Fruit fly (Drosophila melanogaster) whole organism, embryonic: ENCODE measurements around the gene Sf3b3.
A peak's percentile ranks its signal among the peaks of the same experiment; 100 is the strongest.

ENCODE experiments used
- B-H2 ChIP-seq: fragments of 200-800 bp; sonication (Bioruptor generic); optimal IDR thresholded peaks from 2 replicates; lab custom pipeline; 2018; ENCODE audit warnings: missing biosample characterization, mild to moderate bottlenecking, missing genetic modification characterization
- Blimp-1 ChIP-seq: fragments of 200-800 bp; sonication (Bioruptor generic); optimal IDR thresholded peaks from 3 replicates; lab custom pipeline; 2018; ENCODE audit warnings: missing biosample characterization, missing genetic modification characterization, mild to moderate bottlenecking, moderate library complexity, missing genetic modification reagents
- CG10543 ChIP-seq: fragments of 200-800 bp; sonication (Bioruptor generic); optimal IDR thresholded peaks from 3 replicates; lab custom pipeline; 2017; ENCODE audit warnings: missing biosample characterization, mild to moderate bottlenecking, missing genetic modification characterization, moderate library complexity
- CG12659 ChIP-seq: fragments of 200-800 bp; sonication (Bioruptor generic); optimal IDR thresholded peaks from 3 replicates; lab custom pipeline; 2017; ENCODE audit warnings: mild to moderate bottlenecking, missing biosample characterization, missing genetic modification reagents, missing genetic modification characterization
- CG12744 ChIP-seq: fragments of 200-800 bp; sonication (Bioruptor generic); optimal IDR thresholded peaks from 2 replicates; lab custom pipeline; 2016; ENCODE audit warnings: missing biosample characterization, missing genetic modification characterization
- CG12769 ChIP-seq: fragments of 200-800 bp; sonication (Bioruptor generic); optimal IDR thresholded peaks from 2 replicates; lab custom pipeline; 2019; ENCODE audit warnings: missing biosample characterization, mild to moderate bottlenecking, missing genetic modification characterization, moderate library complexity
- CG13287 ChIP-seq: fragments of 200-800 bp; sonication (Bioruptor generic); IDR thresholded peaks from 2 replicates; pipeline ENCODE4 v1.3.6; 2022; ENCODE audit warnings: missing biosample characterization, missing genetic modification characterization; ENCODE audit not compliant: partially characterized antibody
- CG13296 ChIP-seq: fragments of 200-800 bp; sonication (Bioruptor generic); optimal IDR thresholded peaks from 3 replicates; lab custom pipeline; 2018; ENCODE audit warnings: missing biosample characterization, mild to moderate bottlenecking, missing genetic modification characterization
- CG13894 ChIP-seq: fragments of 200-800 bp; sonication (Bioruptor generic); optimal IDR thresholded peaks from 3 replicates; lab custom pipeline; 2018; ENCODE audit warnings: missing biosample characterization, mild to moderate bottlenecking, missing genetic modification characterization, moderate library complexity
- CG14441 ChIP-seq: fragments of 200-800 bp; sonication (Bioruptor generic); IDR thresholded peaks from 2 replicates; pipeline ENCODE4 v1.3.6; 2022; ENCODE audit warnings: missing biosample characterization, missing genetic modification characterization
- CG15269 ChIP-seq: fragments of 200-800 bp; sonication (Bioruptor generic); optimal IDR thresholded peaks from 2 replicates; lab custom pipeline; 2018; ENCODE audit warnings: missing biosample characterization, mild to moderate bottlenecking, missing genetic modification characterization, moderate library complexity
- CG17385 ChIP-seq: fragments of 200-800 bp; sonication (Bioruptor generic); optimal IDR thresholded peaks from 3 replicates; lab custom pipeline; 2018; ENCODE audit warnings: missing biosample characterization, mild to moderate bottlenecking, missing genetic modification characterization
- CG18599 ChIP-seq: fragments of 200-800 bp; sonication (Bioruptor generic); optimal IDR thresholded peaks from 3 replicates; lab custom pipeline; 2017; ENCODE audit warnings: missing biosample characterization, missing genetic modification characterization, mild to moderate bottlenecking, moderate library complexity, missing genetic modification reagents
- CG31224 ChIP-seq: fragments of 200-800 bp; sonication (Bioruptor generic); IDR thresholded peaks from 2 replicates; pipeline ENCODE4 v1.3.6; 2022; ENCODE audit warnings: missing biosample characterization, missing genetic modification characterization
- CG32532 ChIP-seq: fragments of 200-800 bp; sonication (Bioruptor generic); IDR thresholded peaks from 2 replicates; pipeline ENCODE4 v1.3.6; 2022; ENCODE audit warnings: missing biosample characterization, missing genetic modification characterization
- CG32772 ChIP-seq: fragments of 200-800 bp; sonication (Bioruptor generic); IDR thresholded peaks from 2 replicates; pipeline ENCODE4 v1.3.6; 2022; ENCODE audit warnings: missing biosample characterization, missing genetic modification characterization
- CG6689 ChIP-seq: fragments of 200-800 bp; sonication (Bioruptor generic); IDR thresholded peaks from 2 replicates; pipeline ENCODE4 v1.3.6; 2022; ENCODE audit warnings: missing biosample characterization, missing genetic modification characterization
- CG6813 ChIP-seq: fragments of 200-800 bp; sonication (Bioruptor generic); optimal IDR thresholded peaks from 2 replicates; lab custom pipeline; 2017; ENCODE audit warnings: missing biosample characterization, missing genetic modification characterization, mild to moderate bottlenecking, moderate library complexity, missing genetic modification reagents
- CG7839 ChIP-seq: fragments of 200-800 bp; sonication (Bioruptor generic); optimal IDR thresholded peaks from 3 replicates; lab custom pipeline; 2018; ENCODE audit warnings: missing biosample characterization, mild to moderate bottlenecking, missing genetic modification characterization, moderate library complexity
- CG9932 ChIP-seq: fragments of 200-800 bp; sonication (Bioruptor generic); IDR thresholded peaks from 2 replicates; pipeline ENCODE4 v1.3.6; 2022; ENCODE audit warnings: missing biosample characterization, missing genetic modification characterization
- Eip74EF ChIP-seq, 2 experiments: fragments of 200-800 bp in 1 of 2; fragments of >200 bp in 1 of 2; sonication (Bioruptor generic) in 1 of 2; optimal IDR thresholded peaks; 2 replicates each; lab custom pipeline; 2017 to 2019; ENCODE audit warnings: missing biosample characterization in 2 of 2, missing genetic modification characterization in 2 of 2, mild to moderate bottlenecking in 1 of 2, moderate library complexity in 1 of 2
- Elba2 ChIP-seq: fragments of 200-800 bp; sonication (Bioruptor generic); optimal IDR thresholded peaks from 3 replicates; lab custom pipeline; 2016; ENCODE audit warnings: missing biosample characterization, missing genetic modification characterization
- Ets65A ChIP-seq: fragments of 200-800 bp; sonication (Bioruptor generic); peaks from one replicate; lab custom pipeline; 2016; ENCODE audit warnings: missing biosample characterization, missing genetic modification characterization
- HHEX ChIP-seq: fragments of 200-800 bp; sonication (Bioruptor generic); optimal IDR thresholded peaks from 3 replicates; lab custom pipeline; 2017; ENCODE audit warnings: missing biosample characterization, mild to moderate bottlenecking, missing genetic modification characterization, missing genetic modification reagents
- NC2α ChIP-seq: fragments of 200-800 bp; sonication (Bioruptor generic); optimal IDR thresholded peaks from 2 replicates; lab custom pipeline; 2016; ENCODE audit warnings: missing biosample characterization, missing genetic modification characterization
- NFAT ChIP-seq: fragments of 200-800 bp; sonication (Bioruptor generic); IDR thresholded peaks from 2 replicates; pipeline ENCODE4 v1.3.6; 2022; ENCODE audit warnings: missing biosample characterization, missing genetic modification characterization
- abd-A ChIP-seq: fragments of 200-800 bp; sonication (Bioruptor generic); optimal IDR thresholded peaks from 3 replicates; lab custom pipeline; 2019; ENCODE audit warnings: missing biosample characterization, mild to moderate bottlenecking, missing genetic modification characterization, moderate library complexity
- caup ChIP-seq: fragments of 200-800 bp; sonication (Bioruptor generic); optimal IDR thresholded peaks from 3 replicates; lab custom pipeline; 2017; ENCODE audit warnings: missing biosample characterization, mild to moderate bottlenecking, missing genetic modification characterization, moderate library complexity; ENCODE audit not compliant: severe bottlenecking
- chinmo ChIP-seq: fragments of 200-800 bp; sonication (Bioruptor generic); IDR thresholded peaks from 4 replicates; pipeline ENCODE4 v1.3.6; 2022; ENCODE audit warnings: missing biosample characterization, missing genetic modification characterization; ENCODE audit not compliant: partially characterized antibody
- dmrt11E ChIP-seq: fragments of 200-800 bp; sonication (Bioruptor generic); optimal IDR thresholded peaks from 3 replicates; lab custom pipeline; 2018; ENCODE audit warnings: missing biosample characterization, mild to moderate bottlenecking, missing genetic modification characterization, moderate library complexity
- dysf ChIP-seq: fragments of 200-800 bp; sonication (Bioruptor generic); IDR thresholded peaks from 3 replicates; pipeline ENCODE4 v1.3.6; 2022; ENCODE audit warnings: missing biosample characterization, missing genetic modification characterization
- kah ChIP-seq: fragments of 200-800 bp; sonication (Bioruptor generic); optimal IDR thresholded peaks from 2 replicates; lab custom pipeline; 2018; ENCODE audit warnings: missing biosample characterization, mild to moderate bottlenecking, missing genetic modification characterization
- lab ChIP-seq: fragments of 200-800 bp; sonication (Bioruptor generic); optimal IDR thresholded peaks from 3 replicates; lab custom pipeline; 2017; ENCODE audit warnings: missing biosample characterization, missing genetic modification characterization, mild to moderate bottlenecking, moderate library complexity, missing genetic modification reagents
- oc ChIP-seq: fragments of 200-800 bp; sonication (Bioruptor generic); optimal IDR thresholded peaks from 2 replicates; lab custom pipeline; 2018; ENCODE audit warnings: missing biosample characterization, mild to moderate bottlenecking, missing genetic modification characterization, moderate library complexity
- schlank ChIP-seq: fragments of 200-800 bp; sonication (Bioruptor generic); optimal IDR thresholded peaks from 2 replicates; lab custom pipeline; 2018; ENCODE audit warnings: missing biosample characterization, mild to moderate bottlenecking, missing genetic modification characterization
- scrt ChIP-seq: fragments of 200-800 bp; sonication (Bioruptor generic); optimal IDR thresholded peaks from 2 replicates; lab custom pipeline; 2018; ENCODE audit warnings: missing biosample characterization, mild to moderate bottlenecking, missing genetic modification characterization, moderate library complexity
- sima ChIP-seq: fragments of 200-800 bp; sonication (Bioruptor generic); optimal IDR thresholded peaks from 2 replicates; lab custom pipeline; 2016; ENCODE audit warnings: missing biosample characterization, missing genetic modification characterization
- so ChIP-seq: fragments of 200-800 bp; sonication (Bioruptor generic); IDR thresholded peaks from 3 replicates; pipeline ENCODE4 v1.3.6; 2022; ENCODE audit warnings: missing biosample characterization, missing genetic modification characterization
- zen2 ChIP-seq: fragments of 200-800 bp; sonication (Bioruptor generic); IDR thresholded peaks from 3 replicates; pipeline ENCODE4 v1.3.6; 2022; ENCODE audit warnings: missing biosample characterization, missing genetic modification characterization; ENCODE audit not compliant: partially characterized antibody

Sf3b3 gene

dm6 chr3L:782937-783336 is 50.2 kb downstream of the Sf3b3 start:
- TF ChIP-seq CG14441 (GFP tag; lab: Robert Waterston, UW) (0 out of 2 replicates have a peak, but pooled peaks have one; percentile 23), HHEX (GFP tag; lab: Kevin White, UChicago) (no peak), CG17385 (GFP tag; lab: Kevin White, UChicago) (peak; percentile 24), CG13296 (peak; percentile 16), CG32532 (GFP tag; lab: Robert Waterston, UW) (peak; percentile 10; the same call in 1 of the 2 replicates), CG12659 (GFP tag; lab: Kevin White, UChicago) (no peak), CG15269 (tag; lab: Kevin White, UChicago) (peak; percentile 65), kah (GFP tag; lab: Kevin White, UChicago) (peak; percentile 37), schlank (tag; lab: Kevin White, UChicago) (peak; percentile 4), CG13287 (GFP tag; lab: Robert Waterston, UW) (peak; percentile 18; the same call in 1 of the 2 replicates), zen2 (GFP tag; lab: Robert Waterston, UW) (no peak), sima (GFP tag; lab: Kevin White, UChicago) (no peak), CG18599 (GFP tag; lab: Kevin White, UChicago) (peak; percentile 11), CG31224 (0 out of 2 replicates have a peak, but pooled peaks have one; percentile 9), CG13894 (peak; percentile 45), CG6689 (GFP tag; lab: Robert Waterston, UW) (no peak), CG7839 (peak; percentile 1), CG12744 (no peak), so (GFP tag; lab: Robert Waterston, UW) (peak; percentile 28; the same call in 1 of the 3 replicates), Blimp-1 (GFP tag; lab: Kevin White, UChicago) (peak; percentile 1), caup (GFP tag; lab: Kevin White, UChicago) (peak; percentile 24), Ets65A (GFP tag; lab: Kevin White, UChicago) (peak; percentile 29), scrt (GFP tag; lab: Kevin White, UChicago) (peak; percentile 46), CG6813 (GFP tag; lab: Kevin White, UChicago) (peak; percentile 16), CG12769 (tag; lab: Kevin White, UChicago) (peak; percentile 56), Eip74EF (GFP tag; optimal IDR thresholded peaks at IDR 0.05; lab: Kevin White, UChicago) (peak in 1 of 2 experiments; percentile 11), CG32772 (GFP tag; lab: Robert Waterston, UW) (no peak), Elba2 (GFP tag; lab: Kevin White, UChicago) (no peak), CG10543 (peak; percentile 17), NFAT (GFP tag; lab: Robert Waterston, UW) (peak; percentile 18; the same call in 1 of the 2 replicates), chinmo (GFP tag; lab: Robert Waterston, UW) (peak; percentile 91; the same call in 3 of the 4 replicates), oc (tag; lab: Kevin White, UChicago) (peak; percentile 1), lab (GFP tag; lab: Kevin White, UChicago) (peak; percentile 28), CG9932 (GFP tag; lab: Robert Waterston, UW) (0 out of 2 replicates have a peak, but pooled peaks have one; percentile 8), abd-A (tag; lab: Kevin White, UChicago) (peak; percentile 44), dmrt11E (no peak), B-H2 (peak; percentile 12), dysf (GFP tag; lab: Robert Waterston, UW) (0 out of 3 replicates have a peak, but pooled peaks have one; percentile 5), NC2α (GFP tag; lab: Kevin White, UChicago) (no peak)
